Worm (Caenorhabditis elegans) whole organism, L2 larva: ENCODE data around the gene kgb-2.
"Not testable (repeated sequence)": the region's sequence is repeated elsewhere in the genome, so short reads cannot be mapped to it uniquely, and the experiment has no call there.

Source experiments
- C34F6.9 ChIP-seq: fragments of 150-350 bp; optimal IDR thresholded peaks from 2 replicates; lab custom pipeline; 2014; ENCODE audit warnings: missing biosample characterization, missing genetic modification characterization
- F13H6.1 ChIP-seq: sonication (generic microtip); optimal IDR thresholded peaks from 2 replicates; lab custom pipeline; 2016; ENCODE audit warnings: missing genetic modification characterization, missing compliant biosample characterization
- R02D3.7 ChIP-seq: fragments of 150-350 bp; optimal IDR thresholded peaks from 2 replicates; lab custom pipeline; 2014; ENCODE audit warnings: missing biosample characterization, missing genetic modification characterization
- Y55F3AM.14 ChIP-seq: fragments of 200-800 bp; sonication (Bioruptor generic); optimal IDR thresholded peaks from 2 replicates; lab custom pipeline; 2018; ENCODE audit warnings: mild to moderate bottlenecking, missing genetic modification characterization, missing compliant biosample characterization
- ZK546.5 ChIP-seq: sonication (generic microtip); optimal IDR thresholded peaks from 2 replicates; lab custom pipeline; 2017; ENCODE audit warnings: missing biosample characterization, missing genetic modification characterization
- alr-1 ChIP-seq: fragments of 150-350 bp; optimal IDR thresholded peaks from 2 replicates; lab custom pipeline; 2014; ENCODE audit warnings: missing biosample characterization, missing genetic modification characterization
- blmp-1 ChIP-seq: sonication (generic microtip); optimal IDR thresholded peaks from 2 replicates; lab custom pipeline; 2017; ENCODE audit warnings: missing genetic modification characterization, mild to moderate bottlenecking, missing compliant biosample characterization, antibody characterized with exemption, moderate library complexity; ENCODE audit not compliant: insufficient read depth
- ceh-16 ChIP-seq: fragments of 150-350 bp; optimal IDR thresholded peaks from 2 replicates; lab custom pipeline; 2014; ENCODE audit warnings: missing biosample characterization, missing genetic modification characterization
- crh-2 ChIP-seq: sonication (generic microtip); optimal IDR thresholded peaks from 2 replicates; lab custom pipeline; 2017; ENCODE audit warnings: missing biosample characterization, missing genetic modification characterization
- dmd-4 ChIP-seq: sonication (generic microtip); optimal IDR thresholded peaks from 2 replicates; lab custom pipeline; 2017; ENCODE audit warnings: missing biosample characterization, missing genetic modification characterization
- egl-27 ChIP-seq: sonication (generic microtip); optimal IDR thresholded peaks from 3 replicates; lab custom pipeline; 2017; ENCODE audit warnings: missing biosample characterization, missing genetic modification reagents, missing genetic modification characterization
- elt-1 ChIP-seq: fragments of 150-350 bp; optimal IDR thresholded peaks from 2 replicates; lab custom pipeline; 2014; ENCODE audit warnings: missing biosample characterization, missing genetic modification characterization
- gmeb-1 ChIP-seq: fragments of 150-350 bp; optimal IDR thresholded peaks from 2 replicates; lab custom pipeline; 2014; ENCODE audit warnings: missing biosample characterization, missing genetic modification characterization
- lin-11 ChIP-seq: fragments of 150-350 bp; sonication (generic microtip); optimal IDR thresholded peaks from 2 replicates; lab custom pipeline; 2014; ENCODE audit warnings: missing biosample characterization, missing genetic modification characterization, inconsistent platforms, mixed read lengths
- lin-39 ChIP-seq: fragments of 150-350 bp; optimal IDR thresholded peaks from 2 replicates; lab custom pipeline; 2014; ENCODE audit warnings: missing biosample characterization, missing genetic modification reagents, missing genetic modification characterization
- lsy-2 ChIP-seq, 2 experiments: fragments of 150-350 bp in 1 of 2; sonication (generic microtip) in 1 of 2; optimal IDR thresholded peaks; 2 replicates each; lab custom pipeline; 2014 to 2017; ENCODE audit warnings: missing biosample characterization in 2 of 2, missing genetic modification characterization in 2 of 2
- nhr-10 ChIP-seq: sonication (generic microtip); optimal IDR thresholded peaks from 2 replicates; lab custom pipeline; 2017; ENCODE audit warnings: missing biosample characterization, missing genetic modification characterization
- nhr-12 ChIP-seq: fragments of 150-350 bp; optimal IDR thresholded peaks from 2 replicates; lab custom pipeline; 2014; ENCODE audit warnings: missing biosample characterization, missing genetic modification characterization
- nhr-129 ChIP-seq: fragments of 150-350 bp; optimal IDR thresholded peaks from 2 replicates; lab custom pipeline; 2014; ENCODE audit warnings: missing biosample characterization, missing genetic modification characterization
- nhr-21 ChIP-seq: fragments of 150-350 bp; optimal IDR thresholded peaks from 2 replicates; lab custom pipeline; 2014; ENCODE audit warnings: missing biosample characterization, missing genetic modification characterization
- nhr-23 ChIP-seq: fragments of 150-350 bp; optimal IDR thresholded peaks from 2 replicates; lab custom pipeline; 2014; ENCODE audit warnings: missing biosample characterization, missing genetic modification reagents, missing genetic modification characterization
- nhr-237 ChIP-seq: fragments of 150-350 bp; optimal IDR thresholded peaks from 2 replicates; lab custom pipeline; 2014; ENCODE audit warnings: missing biosample characterization, missing genetic modification characterization
- nhr-77 ChIP-seq: fragments of 150-350 bp; optimal IDR thresholded peaks from 2 replicates; lab custom pipeline; 2014; ENCODE audit warnings: missing biosample characterization, missing genetic modification characterization
- peb-1 ChIP-seq: fragments of 150-350 bp; optimal IDR thresholded peaks from 2 replicates; lab custom pipeline; 2014; ENCODE audit warnings: missing biosample characterization, missing genetic modification characterization
- sem-4 ChIP-seq: fragments of 150-350 bp; optimal IDR thresholded peaks from 2 replicates; lab custom pipeline; 2014; ENCODE audit warnings: missing biosample characterization, missing genetic modification reagents, missing genetic modification characterization
- skn-1 ChIP-seq: sonication (generic microtip); optimal IDR thresholded peaks from 2 replicates; lab custom pipeline; 2017; ENCODE audit warnings: missing biosample characterization, missing genetic modification characterization
- sma-3 ChIP-seq: sonication (generic microtip); optimal IDR thresholded peaks from 2 replicates; lab custom pipeline; 2016; ENCODE audit warnings: missing genetic modification reagents, missing genetic modification characterization, missing compliant biosample characterization
- sma-9 ChIP-seq, 2 experiments: fragments of 150-350 bp in 1 of 2; sonication (generic microtip) in 1 of 2; optimal IDR thresholded peaks; 2 replicates each; lab custom pipeline; 2014 to 2016; ENCODE audit warnings: missing genetic modification characterization in 2 of 2, mild to moderate bottlenecking in 1 of 2, missing biosample characterization in 1 of 2, missing compliant biosample characterization in 1 of 2, missing genetic modification reagents in 1 of 2, moderate library complexity in 1 of 2
- snpc-4 ChIP-seq: fragments of 150-350 bp; optimal IDR thresholded peaks from 2 replicates; lab custom pipeline; 2014; ENCODE audit warnings: missing biosample characterization, missing genetic modification characterization
- unc-39 ChIP-seq: fragments of 150-350 bp; optimal IDR thresholded peaks from 2 replicates; lab custom pipeline; 2014; ENCODE audit warnings: missing biosample characterization, missing genetic modification characterization
- unc-55 ChIP-seq: fragments of 150-350 bp; sonication (generic microtip); optimal IDR thresholded peaks from 3 replicates; lab custom pipeline; 2014; ENCODE audit warnings: missing biosample characterization, missing genetic modification reagents, missing genetic modification characterization
- ztf-1 ChIP-seq: fragments of 200-800 bp; sonication (Bioruptor generic); conservative IDR thresholded peaks from 2 replicates; pipeline ENCODE4 v1.3.6; 2022; ENCODE audit warnings: missing genetic modification characterization, missing compliant biosample characterization
- ztf-11 ChIP-seq: sonication (generic microtip); optimal IDR thresholded peaks from 2 replicates; lab custom pipeline; 2017; ENCODE audit warnings: missing biosample characterization, missing genetic modification characterization
- ztf-4 ChIP-seq: fragments of 150-350 bp; optimal IDR thresholded peaks from 2 replicates; lab custom pipeline; 2014; ENCODE audit warnings: missing biosample characterization, missing genetic modification characterization

Gene kgb-2

DNA sequence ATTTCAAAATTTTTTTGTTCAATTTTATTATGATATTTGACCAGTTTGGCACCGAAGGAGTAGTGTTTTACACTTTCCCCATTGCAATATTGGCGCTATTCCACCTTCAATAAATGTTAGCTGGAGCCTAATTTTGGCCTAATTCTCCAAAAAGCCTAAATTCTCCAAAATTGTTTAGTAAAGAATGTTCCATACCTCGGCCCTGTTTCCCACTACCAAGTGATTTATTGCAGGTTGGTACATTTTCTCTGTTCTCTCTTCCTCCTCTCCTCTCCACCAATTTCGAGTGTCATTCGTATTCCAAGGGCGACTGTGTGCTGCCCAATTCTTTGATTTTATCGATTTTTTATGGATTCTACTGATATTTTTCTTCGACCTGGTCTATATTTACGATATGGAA, 28.4 kb upstream of the kgb-2 start, which contains the start of gene Y37E11B.2:
Gene Y37E11B.2, plus strand, starts transcription at position 301 of the 400 bp plus-strand sequence.
- no peak for TF ChIP-seq skn-1 (tag; lab: Kevin White, UChicago)
- no peak for TF ChIP-seq ceh-16 (tag; lab: Kevin White, UChicago)
- no peak for TF ChIP-seq ztf-1 (GFP tag; lab: Robert Waterston, UW)
- no peak for TF ChIP-seq lsy-2 (tag; optimal IDR thresholded peaks at IDR 0.05; lab: Kevin White, UChicago)
- no peak for TF ChIP-seq R02D3.7 (tag; lab: Kevin White, UChicago)
- TF ChIP-seq nhr-77 (tag; lab: Kevin White, UChicago), result no peak
- no peak for TF ChIP-seq unc-39 (tag; lab: Kevin White, UChicago)
- TF ChIP-seq lin-39 (tag; lab: Kevin White, UChicago), result no peak
- no peak for TF ChIP-seq nhr-237 (tag; lab: Kevin White, UChicago)
- TF ChIP-seq unc-55, result no peak
- no peak for TF ChIP-seq nhr-12
- no peak for TF ChIP-seq blmp-1 (tag; lab: Kevin White, UChicago)
- no peak for TF ChIP-seq nhr-129 (tag; lab: Kevin White, UChicago)
- TF ChIP-seq alr-1 (tag; lab: Kevin White, UChicago), result no peak
- TF ChIP-seq sma-3 (GFP tag; lab: Kevin White, UChicago), result no peak
- TF ChIP-seq Y55F3AM.14 (GFP tag; lab: Kevin White, UChicago), result no peak
- TF ChIP-seq nhr-21 (tag; lab: Kevin White, UChicago), result no peak
- TF ChIP-seq ztf-11 (tag; lab: Kevin White, UChicago), result no peak
- no peak for TF ChIP-seq dmd-4 (tag; lab: Kevin White, UChicago)
- TF ChIP-seq, all 48 proteins: peak for 0

DNA sequence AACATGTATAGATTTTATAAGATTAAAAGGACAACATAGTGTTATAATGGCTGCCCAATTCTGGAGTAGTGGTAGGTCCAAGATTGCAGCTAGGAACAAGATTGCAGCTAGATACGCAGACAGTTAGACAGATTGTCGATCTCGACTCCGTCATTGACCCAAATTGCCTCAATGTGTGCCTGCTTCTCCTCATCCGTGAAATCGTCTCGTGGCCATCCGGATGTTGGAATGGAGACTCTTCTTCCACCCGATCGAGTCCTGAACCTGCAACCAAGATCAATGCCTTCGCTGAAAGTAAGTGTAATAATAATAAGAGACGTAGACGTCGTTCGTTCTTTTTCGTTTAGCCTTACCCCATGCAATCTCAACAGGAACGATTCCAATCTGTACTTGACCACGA, 27.9 kb upstream of the kgb-2 start:
- TF ChIP-seq peb-1 (no peak), crh-2 (tag; lab: Kevin White, UChicago) (no peak), elt-1 (no peak), egl-27 (no peak), lin-39 (tag; lab: Kevin White, UChicago) (no peak), nhr-237 (tag; lab: Kevin White, UChicago) (no peak)

DNA sequence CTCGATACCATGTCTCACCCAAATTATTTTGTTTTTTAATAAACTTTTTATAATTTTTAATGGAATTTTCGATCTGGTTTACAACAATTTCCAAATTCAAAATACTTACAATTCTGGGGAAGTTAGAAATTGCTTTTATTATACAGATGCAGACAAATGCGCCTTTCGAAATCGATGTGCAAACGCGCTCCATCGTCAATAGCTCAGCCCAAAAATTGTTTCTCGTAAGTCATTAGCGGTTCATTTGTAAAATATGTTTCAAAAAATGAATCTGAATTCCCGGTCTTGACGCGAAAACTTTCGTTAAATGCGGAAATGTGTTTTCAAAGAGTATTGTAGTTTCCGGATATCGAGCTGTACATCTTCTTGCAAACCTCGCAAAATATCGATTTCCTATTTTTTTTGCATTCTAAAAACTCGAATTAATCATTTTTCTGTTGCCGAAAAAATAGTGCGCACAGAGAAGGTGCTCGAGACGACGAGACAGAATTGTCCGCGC, 27.1 kb upstream of the kgb-2 start, which contains the start of gene Y37E11B.1:
Gene Y37E11B.1, plus strand, starts transcription at position 145 of the 499 bp plus-strand sequence.
- no peak for TF ChIP-seq lin-11 (tag; lab: Kevin White, UChicago)
- TF ChIP-seq C34F6.9 (tag; lab: Kevin White, UChicago), result peak; percentile 10
- peak; percentile 15 for TF ChIP-seq nhr-129 (tag; lab: Kevin White, UChicago)
- no peak for TF ChIP-seq nhr-10 (tag; lab: Kevin White, UChicago)
- TF ChIP-seq lsy-2 (tag; optimal IDR thresholded peaks at IDR 0.05; lab: Kevin White, UChicago), result peak in 1 of 2 experiments; percentile 34
- TF ChIP-seq unc-55, result peak; percentile 48
- peak; percentile 8 for TF ChIP-seq sem-4 (tag; lab: Kevin White, UChicago)

DNA sequence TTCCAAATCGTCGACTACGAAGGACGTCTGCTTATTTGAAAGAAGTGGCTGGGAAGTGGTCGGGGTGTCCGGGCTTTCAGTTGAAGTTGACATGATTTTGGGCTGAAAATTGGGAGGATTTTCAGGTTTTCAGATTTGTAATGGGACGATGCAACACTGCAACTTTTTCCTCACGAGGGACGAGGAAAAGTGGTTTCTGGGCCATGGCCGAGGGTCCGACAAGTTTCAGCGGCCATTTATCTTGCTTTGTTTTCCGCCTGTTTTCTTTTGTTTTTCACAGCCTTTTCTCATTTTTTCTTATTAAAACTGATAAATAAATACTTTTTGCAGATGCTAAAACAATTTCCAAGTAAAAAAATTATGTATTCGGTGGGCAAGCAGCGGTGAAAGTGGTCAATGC, 23.8 kb upstream of the kgb-2 start, which contains the start of gene blos-7:
Gene blos-7, minus strand, starts transcription at position 101 of the 400 bp plus-strand sequence.
- not testable (repeated sequence) for TF ChIP-seq F13H6.1 (tag; lab: Kevin White, UChicago); R02D3.7 (tag; lab: Kevin White, UChicago); peb-1

DNA sequence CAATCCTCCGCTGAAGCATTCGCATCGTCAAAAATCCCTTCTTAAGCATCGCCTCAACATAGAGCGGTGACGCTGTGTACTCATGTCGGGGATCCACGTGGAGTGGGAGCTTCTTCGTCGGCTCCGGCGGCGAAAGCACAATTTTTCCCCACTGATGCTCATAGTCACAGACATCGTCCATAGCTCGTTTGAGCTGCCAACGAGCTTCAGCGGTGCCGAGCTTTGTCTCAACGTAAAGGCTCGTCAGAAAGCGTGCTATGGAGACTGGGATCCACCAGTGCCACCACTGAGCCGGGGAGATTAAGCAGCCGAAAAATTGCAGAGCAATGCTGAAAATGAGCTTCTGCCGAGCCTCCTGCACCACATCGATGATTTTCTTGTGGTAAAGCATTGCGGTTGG, 15.8 kb upstream of the kgb-2 start:
- no peak for TF ChIP-seq sem-4 (tag; lab: Kevin White, UChicago)

DNA sequence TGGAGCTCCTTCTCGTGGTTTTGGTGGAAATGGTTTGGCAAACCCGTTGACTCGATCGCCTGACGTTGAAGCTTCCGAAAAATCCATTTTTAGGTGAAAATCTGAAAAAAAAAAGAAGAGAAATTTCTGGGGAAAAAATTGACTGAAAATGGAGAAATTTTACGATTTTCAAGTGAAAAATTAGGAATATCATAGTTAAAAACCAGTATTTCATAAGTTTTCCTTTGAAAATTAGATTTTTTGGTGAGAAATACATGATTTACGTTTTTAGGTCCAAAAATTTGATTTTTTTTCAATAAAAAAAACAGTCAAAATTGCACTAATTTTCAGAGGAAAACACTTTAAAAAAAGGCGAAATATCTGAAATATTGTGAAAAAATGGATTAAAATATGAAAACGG, 13.1 kb upstream of the kgb-2 start, which contains the start of gene taf-2:
Gene taf-2, minus strand, starts transcription at position 101 of the 400 bp plus-strand sequence.
- TF ChIP-seq unc-55, result no peak
- TF ChIP-seq ztf-4 (tag; lab: Kevin White, UChicago), result no peak
- TF ChIP-seq blmp-1 (tag; lab: Kevin White, UChicago), result no peak
- TF ChIP-seq sma-9 (GFP tag; optimal IDR thresholded peaks at IDR 0.05; lab: Kevin White, UChicago), result no peak
- TF ChIP-seq sma-9 (tag; optimal IDR thresholded peaks at IDR 0.05; lab: Kevin White, UChicago), result no peak
- no peak for TF ChIP-seq skn-1 (tag; lab: Kevin White, UChicago)
- no peak for TF ChIP-seq nhr-23 (tag; lab: Kevin White, UChicago)
- no peak for TF ChIP-seq snpc-4 (tag; lab: Kevin White, UChicago)
- no peak for TF ChIP-seq ZK546.5 (tag; lab: Kevin White, UChicago)
- no peak for TF ChIP-seq gmeb-1 (tag; lab: Kevin White, UChicago)
